Fruit fly (Drosophila melanogaster) whole organism, prepupa: ENCODE data around the gene CG15269.

ENCODE experiments used
- CG6276 ChIP-seq: fragments of 200-800 bp; sonication (Bioruptor generic); optimal IDR thresholded peaks from 2 replicates; lab custom pipeline; 2017; ENCODE audit warnings: missing biosample characterization, mild to moderate bottlenecking, missing genetic modification characterization
- Ets96B ChIP-seq: fragments of 200-800 bp; optimal IDR thresholded peaks from 2 replicates; lab custom pipeline; 2019; ENCODE audit warnings: missing biosample characterization, mild to moderate bottlenecking, missing genetic modification characterization, moderate library complexity
- Gug ChIP-seq: fragments of 200-800 bp; sonication (Bioruptor generic); IDR thresholded peaks from 2 replicates; pipeline ENCODE4 v1.3.6; 2022; ENCODE audit warnings: missing biosample characterization, missing genetic modification characterization
- Lpt ChIP-seq: fragments of 200-800 bp; sonication (Bioruptor generic); optimal IDR thresholded peaks from 3 replicates; lab custom pipeline; 2016; ENCODE audit warnings: missing biosample characterization, missing genetic modification characterization
- vri ChIP-seq: fragments of 200-800 bp; sonication (Bioruptor generic); optimal IDR thresholded peaks from 3 replicates; lab custom pipeline; 2016; ENCODE audit warnings: missing biosample characterization, mild to moderate bottlenecking, missing genetic modification characterization

DNA sequence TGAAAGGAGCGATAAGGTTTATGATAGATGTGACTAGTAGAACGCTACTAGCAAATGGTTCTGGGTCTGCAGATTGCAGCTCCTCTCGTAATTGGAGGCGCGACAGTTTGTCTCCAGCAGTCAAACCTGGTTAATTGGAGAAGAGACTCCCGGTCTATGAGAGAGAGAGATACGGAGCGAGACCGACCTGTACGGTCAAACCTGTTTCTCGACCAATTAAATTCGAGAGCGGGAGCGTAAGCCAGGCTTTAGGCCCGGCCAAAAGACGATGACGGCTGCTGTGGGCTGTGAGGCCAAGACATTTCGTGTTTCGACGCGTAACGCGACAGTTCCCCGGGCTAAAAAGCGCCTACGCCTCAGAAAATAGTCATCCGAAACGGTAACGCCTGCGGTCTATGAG lies at the start of gene CG15269:
- TF ChIP-seq Ets96B (tag; lab: Kevin White, UChicago) (no peak), vri (no peak), CG6276 (GFP tag; lab: Kevin White, UChicago) (no peak), Lpt (GFP tag; lab: Kevin White, UChicago) (no peak), Gug (GFP tag; lab: Robert Waterston, UW) (no peak)
